Worm (Caenorhabditis elegans) whole organism, late embryonic: ENCODE results near the gene cyp-33C4.

Experiments
- C08G9.2 ChIP-seq: sonication (generic microtip); optimal IDR thresholded peaks from 2 replicates; lab custom pipeline; 2016; ENCODE audit warnings: mild to moderate bottlenecking, missing genetic modification characterization, moderate library complexity, missing compliant biosample characterization
- elt-2 ChIP-seq: sonication (generic microtip); optimal IDR thresholded peaks from 2 replicates; lab custom pipeline; 2016; ENCODE audit warnings: missing genetic modification reagents, missing genetic modification characterization, missing compliant biosample characterization
- eyg-1 ChIP-seq: sonication (generic microtip); optimal IDR thresholded peaks from 2 replicates; lab custom pipeline; 2016; ENCODE audit warnings: missing genotype, missing genetic modification characterization, missing compliant biosample characterization
- fax-1 ChIP-seq: sonication (generic microtip); optimal IDR thresholded peaks from 2 replicates; lab custom pipeline; 2016; ENCODE audit warnings: missing genotype, missing genetic modification characterization, missing compliant biosample characterization
- nhr-11 ChIP-seq: fragments of 150-350 bp; optimal IDR thresholded peaks from 2 replicates; lab custom pipeline; 2014; ENCODE audit warnings: missing biosample characterization, missing genetic modification characterization
- pat-9 ChIP-seq: fragments of 200-800 bp; sonication (Bioruptor generic); optimal IDR thresholded peaks from 2 replicates; lab custom pipeline; 2018; ENCODE audit warnings: mild to moderate bottlenecking, missing genetic modification characterization, moderate library complexity, missing compliant biosample characterization
- pha-2 ChIP-seq: sonication (generic microtip); optimal IDR thresholded peaks from 2 replicates; lab custom pipeline; 2017; ENCODE audit warnings: mild to moderate bottlenecking, missing genetic modification characterization, missing compliant biosample characterization
- pha-4 ChIP-seq: fragments of 150-350 bp; optimal IDR thresholded peaks from 2 replicates; lab custom pipeline; 2018; ENCODE audit warnings: missing biosample characterization, missing genetic modification reagents, missing genetic modification characterization
- unc-3 ChIP-seq, 2 experiments: fragments of 200-800 bp in 1 of 2; sonication (Bioruptor generic) in 1 of 2; sonication (generic microtip) in 1 of 2; conservative IDR thresholded peaks in 1 of 2; optimal IDR thresholded peaks in 1 of 2; 2 replicates each; pipeline versions ENCODE4 v1.3.6 to Lab custom; 2016 to 2022; ENCODE audit warnings: missing compliant biosample characterization in 2 of 2, missing genetic modification characterization in 2 of 2, missing genetic modification reagents in 1 of 2
- unc-55 ChIP-seq: sonication (generic microtip); optimal IDR thresholded peaks from 2 replicates; lab custom pipeline; 2017; ENCODE audit warnings: missing biosample characterization, missing genetic modification reagents, missing genetic modification characterization

DNA sequence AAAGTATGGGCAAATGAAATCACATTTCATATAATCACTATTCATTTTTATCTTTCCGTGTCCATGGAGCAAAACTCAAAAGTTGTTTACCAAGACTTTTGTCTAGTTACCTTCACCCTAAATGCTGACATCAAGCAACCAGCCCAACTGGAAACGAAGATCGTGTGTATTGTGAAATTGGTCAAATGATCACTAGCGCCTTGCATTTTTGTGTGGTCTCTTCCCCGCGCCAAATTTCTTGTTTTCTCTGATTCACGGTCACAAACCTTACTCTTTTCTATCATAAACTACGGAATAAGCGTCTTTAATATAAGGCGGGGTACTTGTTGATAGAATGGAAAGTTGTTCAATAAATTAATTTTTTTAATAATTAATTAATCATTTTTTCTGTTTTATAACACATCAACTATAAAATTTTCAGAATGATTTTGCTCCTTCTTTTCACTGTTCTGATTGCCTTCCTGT, 14.2 kb downstream of the cyp-33C4 start, which contains the start of gene cyp-33C7:
- TF ChIP-seq C08G9.2 (tag; lab: Kevin White, UChicago): no peak
- no peak for TF ChIP-seq eyg-1 (tag; lab: Kevin White, UChicago)
- no peak for TF ChIP-seq pha-2 (tag; lab: Kevin White, UChicago)
- TF ChIP-seq nhr-11 (tag; lab: Kevin White, UChicago): no peak
- no peak for TF ChIP-seq unc-55 (GFP tag; lab: Kevin White, UChicago)
- TF ChIP-seq unc-3 (GFP tag; conservative IDR thresholded peaks at IDR 0.05; lab: Robert Waterston, UW): no peak
- TF ChIP-seq unc-3 (tag; optimal IDR thresholded peaks at IDR 0.05; lab: Kevin White, UChicago): no peak
- TF ChIP-seq elt-2 (tag; lab: Kevin White, UChicago): no peak
- TF ChIP-seq pha-4 (tag; lab: Kevin White, UChicago): no peak
- TF ChIP-seq fax-1 (tag; lab: Kevin White, UChicago): no peak
- no peak for TF ChIP-seq pat-9 (tag; lab: Kevin White, UChicago)
